Worm (Caenorhabditis elegans): ENCODE results near the gene acr-9.

DNA sequence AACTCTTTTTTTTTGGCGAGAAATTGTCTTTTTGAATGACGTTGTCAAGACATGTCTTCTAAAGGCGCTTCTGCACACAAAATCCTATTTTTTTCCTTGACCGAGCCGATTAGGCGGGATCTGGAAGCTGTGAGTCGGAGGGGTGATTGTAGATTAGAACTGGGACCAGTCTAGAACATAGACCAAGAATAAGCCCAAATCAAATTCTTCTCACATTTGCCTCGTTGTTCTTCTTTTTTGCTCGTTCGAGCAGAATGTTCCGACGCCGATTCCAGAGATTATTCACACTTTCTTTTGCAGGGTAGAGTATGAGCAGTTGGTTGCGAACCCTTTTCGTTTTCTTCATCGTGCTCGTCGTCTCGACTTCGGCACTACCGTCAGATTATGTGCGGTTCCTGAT lies 28.1 kb downstream of the acr-9 start, which contains the start of gene nlp-53:
- TF ChIP-seq npax-4 (tag; optimal IDR thresholded peaks at IDR 0.05) = no peak
- no peak for TF ChIP-seq nhr-11 (tag; optimal IDR thresholded peaks at IDR 0.05)
- TF ChIP-seq fkh-10 (GFP tag; optimal IDR thresholded peaks at IDR 0.05) = no peak
- TF ChIP-seq elt-2 (tag; optimal IDR thresholded peaks at IDR 0.05) = no peak
- no peak for TF ChIP-seq unc-55 (GFP tag; optimal IDR thresholded peaks at IDR 0.05)
- TF ChIP-seq ceh-9 (tag; optimal IDR thresholded peaks at IDR 0.05) = no peak
- no peak for TF ChIP-seq nfya-1 (tag; optimal IDR thresholded peaks at IDR 0.05)
- no peak for TF ChIP-seq ref-2 (tag; optimal IDR thresholded peaks at IDR 0.05)
- TF ChIP-seq odd-2 (tag; optimal IDR thresholded peaks at IDR 0.05) = no peak
- no peak for TF ChIP-seq ets-4 (tag; optimal IDR thresholded peaks at IDR 0.05)
- no peak for TF ChIP-seq ceh-45 (GFP tag; IDR thresholded peaks at IDR 0.05)
- TF ChIP-seq pha-2 (tag; optimal IDR thresholded peaks at IDR 0.05) = no peak
- TF ChIP-seq pag-3 (tag; optimal IDR thresholded peaks at IDR 0.05; ENCODE audit: borderline replicate concordance) = no peak
- TF ChIP-seq C38D4.7 (GFP tag; optimal IDR thresholded peaks at IDR 0.05) = no peak
